Worm (Caenorhabditis elegans) whole organism, young adult: Measurements from ENCODE around the gene Y38H6C.24.

ENCODE experiments used
- F22D6.2 ChIP-seq: sonication (generic microtip); optimal IDR thresholded peaks from 2 replicates; lab custom pipeline; 2016; ENCODE audit warnings: mild to moderate bottlenecking, missing genetic modification characterization, missing compliant biosample characterization
- F39B2.1 ChIP-seq: fragments of 200-800 bp; sonication (Bioruptor generic); IDR thresholded peaks from 2 replicates; pipeline ENCODE4 v1.3.6; 2022; ENCODE audit warnings: missing genetic modification reagents, missing genetic modification characterization, missing compliant biosample characterization
- F49E8.2 ChIP-seq: sonication (generic microtip); optimal IDR thresholded peaks from 3 replicates; lab custom pipeline; 2017; ENCODE audit warnings: missing genetic modification characterization, mild to moderate bottlenecking, missing compliant biosample characterization, antibody characterized with exemption, moderate library complexity; ENCODE audit not compliant: insufficient read depth
- F57A8.1 ChIP-seq: fragments of 200-800 bp; sonication (Bioruptor generic); optimal IDR thresholded peaks from 2 replicates; lab custom pipeline; 2018; ENCODE audit warnings: mild to moderate bottlenecking, missing genetic modification characterization, moderate library complexity, missing compliant biosample characterization
- K11D2.4 ChIP-seq: fragments of 200-800 bp; sonication (Bioruptor generic); IDR thresholded peaks from 2 replicates; pipeline ENCODE4 v1.3.6; 2022; ENCODE audit warnings: missing genetic modification reagents, missing genetic modification characterization, missing compliant biosample characterization
- T07F8.4 ChIP-seq: sonication (generic microtip); optimal IDR thresholded peaks from 2 replicates; lab custom pipeline; 2016; ENCODE audit warnings: mild to moderate bottlenecking, missing genetic modification characterization, moderate library complexity, missing compliant biosample characterization
- Y95B8A.8 ChIP-seq: fragments of 200-800 bp; sonication (Bioruptor generic); IDR thresholded peaks from 2 replicates; pipeline ENCODE4 v1.3.6; 2022; ENCODE audit warnings: missing genetic modification reagents, missing genetic modification characterization, missing compliant biosample characterization
- attf-5 ChIP-seq: fragments of 200-800 bp; sonication (Bioruptor generic); optimal IDR thresholded peaks from 2 replicates; lab custom pipeline; 2018; ENCODE audit warnings: mild to moderate bottlenecking, missing genetic modification characterization, missing compliant biosample characterization
- ceh-91 ChIP-seq: fragments of 200-800 bp; sonication (Bioruptor generic); IDR thresholded peaks from 2 replicates; pipeline ENCODE4 v1.3.6; 2022; ENCODE audit warnings: missing genetic modification reagents, missing genetic modification characterization, missing compliant biosample characterization
- efl-1 ChIP-seq: fragments of 150-350 bp; optimal IDR thresholded peaks from 2 replicates; lab custom pipeline; 2014; ENCODE audit warnings: missing biosample characterization, missing genetic modification reagents, missing genetic modification characterization
- ekl-4 ChIP-seq: fragments of 200-800 bp; sonication (Bioruptor generic); IDR thresholded peaks from 2 replicates; pipeline ENCODE4 v1.3.6; 2022; ENCODE audit warnings: missing genetic modification reagents, missing genetic modification characterization, missing compliant biosample characterization
- lag-1 ChIP-seq: fragments of 200-800 bp; sonication (Bioruptor generic); IDR thresholded peaks from 2 replicates; pipeline ENCODE4 v1.3.6; 2022; ENCODE audit warnings: missing genetic modification reagents, missing genetic modification characterization, missing compliant biosample characterization
- lin-54 ChIP-seq: fragments of 200-800 bp; sonication (Bioruptor generic); optimal IDR thresholded peaks from 2 replicates; lab custom pipeline; 2018; ENCODE audit warnings: mild to moderate bottlenecking, missing genetic modification characterization, missing compliant biosample characterization
- nhr-120 ChIP-seq: fragments of 200-800 bp; sonication (Bioruptor generic); IDR thresholded peaks from 2 replicates; pipeline ENCODE4 v1.3.6; 2022; ENCODE audit warnings: missing genetic modification characterization, missing compliant biosample characterization
- rcor-1 ChIP-seq: fragments of 200-800 bp; sonication (Bioruptor generic); IDR thresholded peaks from 2 replicates; pipeline ENCODE4 v1.3.6; 2022; ENCODE audit warnings: missing genetic modification reagents, missing genetic modification characterization, missing compliant biosample characterization
- rec-8 ChIP-seq, 2 experiments: sonication (generic microtip); optimal IDR thresholded peaks; 2 replicates each; lab custom pipeline; 2016; ENCODE audit warnings: mild to moderate bottlenecking in 2 of 2, missing genetic modification characterization in 2 of 2, missing genetic modification reagents in 2 of 2, missing genotype in 2 of 2, missing biosample characterization in 1 of 2, missing compliant biosample characterization in 1 of 2, moderate library complexity in 1 of 2
- snpc-1.1 ChIP-seq: sonication (generic microtip); optimal IDR thresholded peaks from 2 replicates; lab custom pipeline; 2017; ENCODE audit warnings: missing genetic modification characterization, mild to moderate bottlenecking, missing compliant biosample characterization, antibody characterized with exemption, moderate library complexity, missing genotype, missing genetic modification reagents; ENCODE audit not compliant: insufficient read depth
- snpc-1.3 ChIP-seq: sonication (generic microtip); optimal IDR thresholded peaks from 2 replicates; lab custom pipeline; 2017; ENCODE audit warnings: missing genetic modification characterization, mild to moderate bottlenecking, missing compliant biosample characterization, antibody characterized with exemption, moderate library complexity, missing genotype, missing genetic modification reagents; ENCODE audit not compliant: insufficient read depth
- unc-130 ChIP-seq: sonication (generic microtip); optimal IDR thresholded peaks from 2 replicates; lab custom pipeline; 2016; ENCODE audit warnings: missing genetic modification reagents, missing genetic modification characterization, missing compliant biosample characterization
- zim-3 ChIP-seq: sonication (generic microtip); optimal IDR thresholded peaks from 2 replicates; lab custom pipeline; 2017; ENCODE audit warnings: mild to moderate bottlenecking, missing genetic modification characterization, moderate library complexity, missing compliant biosample characterization
- ztf-28 ChIP-seq: fragments of 200-800 bp; sonication (Bioruptor generic); IDR thresholded peaks from 2 replicates; pipeline ENCODE4 v1.3.6; 2022; ENCODE audit warnings: missing genetic modification reagents, missing genetic modification characterization, missing compliant biosample characterization

Y38H6C.24 gene

ce11 chrV:20573392-20573791, 47.2 kb downstream of the Y38H6C.24 start, which contains the start of gene F26F2.5 (continued):
- TF ChIP-seq rec-8 (tag; optimal IDR thresholded peaks at IDR 0.05; lab: Kevin White, UChicago) (no peak), T07F8.4 (tag; lab: Kevin White, UChicago) (no peak), nhr-120 (GFP tag; lab: Robert Waterston, UW) (no peak), ztf-28 (GFP tag; lab: Robert Waterston, UW) (no peak), lin-54 (GFP tag; lab: Kevin White, UChicago) (no peak), attf-5 (GFP tag; lab: Kevin White, UChicago) (no peak)

- TF ChIP-seq rec-8 (tag; optimal IDR thresholded peaks at IDR 0.05; lab: Kevin White, UChicago): no peak
- no peak for TF ChIP-seq Y95B8A.8
These were observed 48.1 kb downstream of the Y38H6C.24 start, which contains the start of gene clec-263 for ce11 chrV:20574314-20574713. Gene clec-263 (plus strand): TSS chrV:20574614.

ce11 chrV:20574872-20575271, 48.6 kb downstream of the Y38H6C.24 start:
- TF ChIP-seq ekl-4 (GFP tag; lab: Robert Waterston, UW) (no peak), lag-1 (no peak), snpc-1.3 (tag; lab: Kevin White, UChicago) (no peak), ceh-91 (no peak), F39B2.1 (GFP tag; lab: Robert Waterston, UW) (no peak), F57A8.1 (GFP tag; lab: Kevin White, UChicago) (no peak), efl-1 (no peak), rcor-1 (GFP tag; lab: Robert Waterston, UW) (no peak), F49E8.2 (tag; lab: Kevin White, UChicago) (no peak), F22D6.2 (no peak), unc-130 (GFP tag; lab: Kevin White, UChicago) (no peak), Y95B8A.8 (no peak), snpc-1.1 (no peak), K11D2.4 (GFP tag; lab: Robert Waterston, UW) (no peak), zim-3 (tag; lab: Kevin White, UChicago) (no peak)
